Worm (Caenorhabditis elegans): ENCODE measurements around the gene tgt-1.

- TF ChIP-seq ama-1 (optimal IDR thresholded peaks at IDR 0.05) (no peak), ceh-18 (tag; optimal IDR thresholded peaks at IDR 0.05) (no peak), nhr-11 (tag; optimal IDR thresholded peaks at IDR 0.05) (no peak)
Observed at ce11 chrIV:11925346-11926075, 34.1 kb downstream of the tgt-1 start, which contains the start of the genes srlf-33 and srlf-32.
